Worm (Caenorhabditis elegans) whole organism, early embryonic: ENCODE data around the gene C06B8.3.

ENCODE experiments used
- aly-1 ChIP-seq: sonication (generic microtip); optimal IDR thresholded peaks from 2 replicates; lab custom pipeline; 2016; ENCODE audit warnings: missing genetic modification characterization, missing compliant biosample characterization
- ama-1 ChIP-seq: fragments of 150-350 bp; optimal IDR thresholded peaks from 2 replicates; lab custom pipeline; 2014
- ets-7 ChIP-seq: sonication (generic microtip); optimal IDR thresholded peaks from 2 replicates; lab custom pipeline; 2016; ENCODE audit warnings: missing genotype, missing genetic modification characterization, missing compliant biosample characterization
- flt-1 ChIP-seq: fragments of 200-800 bp; sonication (Bioruptor generic); IDR thresholded peaks from 2 replicates; pipeline ENCODE4 v1.3.6; 2022; ENCODE audit warnings: missing genetic modification characterization, missing compliant biosample characterization
- hmbx-1 ChIP-seq: sonication (generic microtip); optimal IDR thresholded peaks from 2 replicates; lab custom pipeline; 2016; ENCODE audit warnings: mild to moderate bottlenecking, missing genetic modification characterization, missing compliant biosample characterization
- hmg-4 ChIP-seq: fragments of 200-800 bp; sonication (Bioruptor generic); optimal IDR thresholded peaks from 2 replicates; lab custom pipeline; 2018; ENCODE audit warnings: mild to moderate bottlenecking, missing genetic modification characterization, missing compliant biosample characterization
- hnd-1 ChIP-seq: sonication (generic microtip); optimal IDR thresholded peaks from 2 replicates; lab custom pipeline; 2016; ENCODE audit warnings: missing genetic modification characterization, missing compliant biosample characterization
- tbx-11 ChIP-seq: fragments of 200-800 bp; sonication (Bioruptor generic); IDR thresholded peaks from 2 replicates; pipeline ENCODE4 v1.3.6; 2022; ENCODE audit warnings: missing genetic modification characterization, missing compliant biosample characterization
- tra-4 ChIP-seq: sonication (generic microtip); optimal IDR thresholded peaks from 2 replicates; lab custom pipeline; 2017; ENCODE audit warnings: missing genetic modification characterization, missing compliant biosample characterization

DNA sequence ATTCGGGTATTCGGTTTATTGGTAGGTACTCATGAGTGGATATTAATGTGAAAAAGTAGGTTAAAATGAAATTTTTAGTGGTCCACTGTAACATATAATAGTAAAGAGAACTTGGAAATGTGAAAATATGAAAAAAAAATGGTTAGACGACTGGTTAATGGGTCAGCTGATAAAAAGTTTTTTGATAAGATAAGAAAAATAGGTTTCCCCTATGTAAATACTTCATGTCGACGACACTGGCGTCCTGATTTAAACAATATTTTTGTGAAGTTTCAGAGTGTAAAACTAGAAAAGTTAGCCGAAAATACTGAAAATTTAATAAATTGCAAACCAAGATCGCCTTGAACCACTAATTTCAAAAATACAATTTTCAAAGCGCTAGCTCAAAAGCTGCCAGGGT is 48.7 kb upstream of the C06B8.3 start, which contains the start of gene F21A3.11:
- TF ChIP-seq hmg-4 (GFP tag; lab: Kevin White, UChicago) = no peak
- TF ChIP-seq hnd-1 = no peak
- no peak for TF ChIP-seq hmbx-1
- no peak for TF ChIP-seq ama-1 (lab: Kevin White, UChicago)
- TF ChIP-seq ets-7 = no peak
- TF ChIP-seq tbx-11 (GFP tag; lab: Robert Waterston, UW) = no peak
- TF ChIP-seq aly-1 (tag; lab: Kevin White, UChicago) = no peak
- TF ChIP-seq flt-1 (GFP tag; lab: Robert Waterston, UW) = no peak
- no peak for TF ChIP-seq tra-4 (tag; lab: Kevin White, UChicago)
